Fruit fly (Drosophila melanogaster) whole organism, embryonic: ENCODE measurements around the gene CG33643.
A peak's percentile ranks its signal among the peaks of the same experiment; 100 is the strongest.

Source experiments
- CG10274 ChIP-seq: fragments of 200-800 bp; sonication (Bioruptor generic); optimal IDR thresholded peaks from 3 replicates; lab custom pipeline; 2017; ENCODE audit warnings: missing biosample characterization, mild to moderate bottlenecking, missing genetic modification characterization
- CG10543 ChIP-seq: fragments of 200-800 bp; sonication (Bioruptor generic); optimal IDR thresholded peaks from 3 replicates; lab custom pipeline; 2017; ENCODE audit warnings: missing biosample characterization, mild to moderate bottlenecking, missing genetic modification characterization, moderate library complexity
- CG12942 ChIP-seq: fragments of 200-800 bp; sonication (Bioruptor generic); optimal IDR thresholded peaks from 3 replicates; lab custom pipeline; 2016; ENCODE audit warnings: missing biosample characterization, missing genetic modification characterization
- CG3065 ChIP-seq: fragments of 200-800 bp; sonication (Bioruptor generic); optimal IDR thresholded peaks from 2 replicates; lab custom pipeline; 2016; ENCODE audit warnings: missing biosample characterization, missing genetic modification characterization
- CG31224 ChIP-seq: fragments of 200-800 bp; sonication (Bioruptor generic); IDR thresholded peaks from 2 replicates; pipeline ENCODE4 v1.3.6; 2022; ENCODE audit warnings: missing biosample characterization, missing genetic modification characterization
- CG33213 ChIP-seq: fragments of 200-800 bp; sonication (Bioruptor generic); optimal IDR thresholded peaks from 3 replicates; lab custom pipeline; 2016; ENCODE audit warnings: missing biosample characterization, missing genetic modification characterization
- CG4404 ChIP-seq: fragments of 200-800 bp; sonication (Bioruptor generic); IDR thresholded peaks from 2 replicates; pipeline ENCODE4 v1.3.6; 2022; ENCODE audit warnings: missing biosample characterization, missing genetic modification characterization
- CG7839 ChIP-seq: fragments of 200-800 bp; sonication (Bioruptor generic); optimal IDR thresholded peaks from 3 replicates; lab custom pipeline; 2018; ENCODE audit warnings: missing biosample characterization, mild to moderate bottlenecking, missing genetic modification characterization, moderate library complexity
- CG8290 ChIP-seq, 3 experiments: fragments of 200-800 bp; sonication (Bioruptor generic); optimal IDR thresholded peaks; 2 replicates each; lab custom pipeline; 2016 to 2019; ENCODE audit warnings: missing biosample characterization in 3 of 3, missing genetic modification characterization in 3 of 3, mild to moderate bottlenecking in 2 of 3, moderate library complexity in 1 of 3
- CG8765 ChIP-seq: fragments of 200-800 bp; sonication (Bioruptor generic); IDR thresholded peaks from 2 replicates; pipeline ENCODE4 v1.3.6; 2022; ENCODE audit warnings: missing biosample characterization, missing genetic modification characterization
- CG9437 ChIP-seq: fragments of 200-800 bp; sonication (Bioruptor generic); optimal IDR thresholded peaks from 2 replicates; lab custom pipeline; 2018; ENCODE audit warnings: missing biosample characterization, mild to moderate bottlenecking, missing genetic modification characterization
- Drgx ChIP-seq: fragments of 200-800 bp; sonication (Bioruptor generic); IDR thresholded peaks from 2 replicates; pipeline ENCODE4 v1.3.6; 2022; ENCODE audit warnings: missing biosample characterization, missing genetic modification characterization
- Elba2 ChIP-seq: fragments of 200-800 bp; sonication (Bioruptor generic); optimal IDR thresholded peaks from 3 replicates; lab custom pipeline; 2016; ENCODE audit warnings: missing biosample characterization, missing genetic modification characterization
- Fer1 ChIP-seq: fragments of 200-800 bp; sonication (Bioruptor generic); optimal IDR thresholded peaks from 2 replicates; lab custom pipeline; 2017; ENCODE audit warnings: missing biosample characterization, mild to moderate bottlenecking, missing genetic modification characterization
- Gsc ChIP-seq: fragments of 200-800 bp; sonication (Bioruptor generic); IDR thresholded peaks from 2 replicates; pipeline ENCODE4 v1.3.6; 2022; ENCODE audit warnings: missing biosample characterization, missing genetic modification characterization
- Hr3 ChIP-seq: fragments of 200-800 bp; sonication (Bioruptor generic); optimal IDR thresholded peaks from 3 replicates; lab custom pipeline; 2016; ENCODE audit warnings: missing biosample characterization, missing genetic modification characterization
- Neu2 ChIP-seq: fragments of 200-800 bp; sonication (Bioruptor generic); optimal IDR thresholded peaks from 3 replicates; lab custom pipeline; 2016; ENCODE audit warnings: missing biosample characterization, missing genetic modification characterization, borderline replicate concordance
- Nf-YB ChIP-seq: fragments of 200-800 bp; sonication (Bioruptor generic); optimal IDR thresholded peaks from 3 replicates; lab custom pipeline; 2019; ENCODE audit warnings: missing biosample characterization, mild to moderate bottlenecking, missing genetic modification characterization, moderate library complexity
- PHDP ChIP-seq: fragments of 200-800 bp; sonication (Bioruptor generic); optimal IDR thresholded peaks from 3 replicates; lab custom pipeline; 2018; ENCODE audit warnings: missing biosample characterization, mild to moderate bottlenecking, missing genetic modification characterization, moderate library complexity
- Pdp1 ChIP-seq, 2 experiments: fragments of 200-800 bp; sonication (Bioruptor generic); optimal IDR thresholded peaks; 3 replicates each; lab custom pipeline; 2016; ENCODE audit warnings: missing biosample characterization in 2 of 2, missing genetic modification characterization in 2 of 2, mild to moderate bottlenecking in 1 of 2, moderate library complexity in 1 of 2
- Scr ChIP-seq: fragments of 200-800 bp; sonication (Bioruptor generic); IDR thresholded peaks from 2 replicates; pipeline ENCODE4 v1.3.6; 2022; ENCODE audit warnings: missing biosample characterization, missing genetic modification characterization; ENCODE audit not compliant: partially characterized antibody
- Tbp ChIP-seq: fragments of >200 bp; optimal IDR thresholded peaks from 2 replicates; lab custom pipeline; 2018; ENCODE audit warnings: missing biosample characterization, missing genetic modification characterization
- Xbp1 ChIP-seq: fragments of 200-800 bp; sonication (Bioruptor generic); optimal IDR thresholded peaks from 3 replicates; lab custom pipeline; 2016; ENCODE audit warnings: missing biosample characterization, mild to moderate bottlenecking, missing genetic modification characterization
- ab ChIP-seq: fragments of 200-800 bp; sonication (Bioruptor generic); optimal IDR thresholded peaks from 2 replicates; lab custom pipeline; 2016; ENCODE audit warnings: missing biosample characterization, missing genetic modification characterization
- cato ChIP-seq: fragments of 200-800 bp; sonication (Bioruptor generic); optimal IDR thresholded peaks from 2 replicates; lab custom pipeline; 2016; ENCODE audit warnings: missing biosample characterization, missing genetic modification characterization, borderline replicate concordance
- ci ChIP-seq: fragments of 200-800 bp; sonication (Bioruptor generic); IDR thresholded peaks from 3 replicates; pipeline ENCODE4 v1.3.6; 2022; ENCODE audit warnings: missing biosample characterization, missing genetic modification characterization
- cwo ChIP-seq: fragments of 200-800 bp; sonication (Bioruptor generic); optimal IDR thresholded peaks from 3 replicates; lab custom pipeline; 2017; ENCODE audit warnings: missing biosample characterization, missing genetic modification characterization, mild to moderate bottlenecking, moderate library complexity, missing genetic modification reagents
- da ChIP-seq: fragments of 200-800 bp; sonication (Bioruptor generic); optimal IDR thresholded peaks from 2 replicates; lab custom pipeline; 2016; ENCODE audit warnings: missing biosample characterization, missing genetic modification characterization
- dati ChIP-seq: fragments of 200-800 bp; sonication (Bioruptor generic); IDR thresholded peaks from 2 replicates; pipeline ENCODE4 v1.3.6; 2022; ENCODE audit warnings: missing biosample characterization, missing genetic modification characterization
- dmrt99B ChIP-seq: fragments of 200-800 bp; sonication (Bioruptor generic); optimal IDR thresholded peaks from 2 replicates; lab custom pipeline; 2018; ENCODE audit warnings: missing biosample characterization, mild to moderate bottlenecking, missing genetic modification characterization, moderate library complexity
- gro ChIP-seq: fragments of 200-800 bp; sonication (Bioruptor generic); optimal IDR thresholded peaks from 2 replicates; lab custom pipeline; 2016; ENCODE audit warnings: missing biosample characterization, missing genetic modification characterization
- hbn ChIP-seq: fragments of 200-800 bp; sonication (Bioruptor generic); IDR thresholded peaks from 2 replicates; pipeline ENCODE4 v1.3.6; 2022; ENCODE audit warnings: missing biosample characterization, missing genetic modification characterization; ENCODE audit not compliant: partially characterized antibody
- hth ChIP-seq: fragments of >200 bp; optimal IDR thresholded peaks from 2 replicates; lab custom pipeline; 2017; ENCODE audit warnings: inconsistent platforms
- kah ChIP-seq: fragments of 200-800 bp; sonication (Bioruptor generic); optimal IDR thresholded peaks from 2 replicates; lab custom pipeline; 2018; ENCODE audit warnings: missing biosample characterization, mild to moderate bottlenecking, missing genetic modification characterization
- lbe ChIP-seq: fragments of 200-800 bp; sonication (Bioruptor generic); optimal IDR thresholded peaks from 2 replicates; lab custom pipeline; 2016; ENCODE audit warnings: missing biosample characterization, mild to moderate bottlenecking, missing genetic modification characterization
- lola ChIP-seq, 3 experiments: fragments of >200 bp in 2 of 3; fragments of 200-800 bp in 1 of 3; sonication (Bioruptor generic) in 1 of 3; optimal IDR thresholded peaks; 2 replicates each; lab custom pipeline; 2017 to 2019; ENCODE audit warnings: missing biosample characterization in 3 of 3, missing genetic modification characterization in 3 of 3, mild to moderate bottlenecking in 1 of 3, moderate library complexity in 1 of 3
- nerfin-1 ChIP-seq: fragments of 200-800 bp; sonication (Bioruptor generic); optimal IDR thresholded peaks from 3 replicates; lab custom pipeline; 2019; ENCODE audit warnings: missing biosample characterization, mild to moderate bottlenecking, missing genetic modification characterization, moderate library complexity
- nom ChIP-seq: fragments of 200-800 bp; sonication (Bioruptor generic); optimal IDR thresholded peaks from 2 replicates; lab custom pipeline; 2017; ENCODE audit warnings: missing biosample characterization, missing genetic modification characterization, mild to moderate bottlenecking, moderate library complexity, missing genetic modification reagents
- oc ChIP-seq: fragments of 200-800 bp; sonication (Bioruptor generic); optimal IDR thresholded peaks from 2 replicates; lab custom pipeline; 2018; ENCODE audit warnings: missing biosample characterization, mild to moderate bottlenecking, missing genetic modification characterization, moderate library complexity
- peb ChIP-seq: fragments of 200-800 bp; sonication (Bioruptor generic); IDR thresholded peaks from 2 replicates; pipeline ENCODE4 v1.3.6; 2022; ENCODE audit warnings: missing biosample characterization, missing genetic modification characterization
- pfk ChIP-seq: fragments of 200-800 bp; sonication (Bioruptor generic); optimal IDR thresholded peaks from 2 replicates; lab custom pipeline; 2018; ENCODE audit warnings: missing biosample characterization, mild to moderate bottlenecking, missing genetic modification characterization, moderate library complexity
- pros ChIP-seq: fragments of 200-800 bp; sonication (Bioruptor generic); optimal IDR thresholded peaks from 3 replicates; lab custom pipeline; 2019; ENCODE audit warnings: missing biosample characterization, mild to moderate bottlenecking, missing genetic modification characterization, moderate library complexity
- shn ChIP-seq: fragments of 200-800 bp; sonication (Bioruptor generic); optimal IDR thresholded peaks from 3 replicates; lab custom pipeline; 2016; ENCODE audit warnings: missing biosample characterization, missing genetic modification characterization
- sqz ChIP-seq: fragments of 200-800 bp; sonication (Bioruptor generic); optimal IDR thresholded peaks from 3 replicates; lab custom pipeline; 2018; ENCODE audit warnings: missing biosample characterization, mild to moderate bottlenecking, missing genetic modification characterization
- stwl ChIP-seq: fragments of 200-800 bp; sonication (Bioruptor generic); optimal IDR thresholded peaks from 3 replicates; lab custom pipeline; 2018; ENCODE audit warnings: missing biosample characterization, mild to moderate bottlenecking, missing genetic modification characterization, moderate library complexity
- tio ChIP-seq: fragments of 200-800 bp; sonication (Bioruptor generic); optimal IDR thresholded peaks from 2 replicates; lab custom pipeline; 2017; ENCODE audit warnings: missing biosample characterization, missing genetic modification characterization, inconsistent platforms
- tll ChIP-seq, 2 experiments: fragments of 200-800 bp in 1 of 2; fragments of >200 bp in 1 of 2; sonication (Bioruptor generic) in 1 of 2; optimal IDR thresholded peaks; 2 replicates each; lab custom pipeline; 2017 to 2019; ENCODE audit warnings: missing biosample characterization in 2 of 2, missing genetic modification characterization in 2 of 2, mild to moderate bottlenecking in 1 of 2, moderate library complexity in 1 of 2
- ttk ChIP-seq: fragments of 200-800 bp; sonication (Bioruptor generic); IDR thresholded peaks from 2 replicates; pipeline ENCODE4 v2.1.2; 2022; ENCODE audit warnings: missing biosample characterization, missing genetic modification characterization
- twi ChIP-seq: fragments of 200-800 bp; optimal IDR thresholded peaks from 2 replicates; lab custom pipeline; 2019; ENCODE audit warnings: missing biosample characterization, mild to moderate bottlenecking, missing genetic modification characterization, moderate library complexity

Gene CG33643

DNA sequence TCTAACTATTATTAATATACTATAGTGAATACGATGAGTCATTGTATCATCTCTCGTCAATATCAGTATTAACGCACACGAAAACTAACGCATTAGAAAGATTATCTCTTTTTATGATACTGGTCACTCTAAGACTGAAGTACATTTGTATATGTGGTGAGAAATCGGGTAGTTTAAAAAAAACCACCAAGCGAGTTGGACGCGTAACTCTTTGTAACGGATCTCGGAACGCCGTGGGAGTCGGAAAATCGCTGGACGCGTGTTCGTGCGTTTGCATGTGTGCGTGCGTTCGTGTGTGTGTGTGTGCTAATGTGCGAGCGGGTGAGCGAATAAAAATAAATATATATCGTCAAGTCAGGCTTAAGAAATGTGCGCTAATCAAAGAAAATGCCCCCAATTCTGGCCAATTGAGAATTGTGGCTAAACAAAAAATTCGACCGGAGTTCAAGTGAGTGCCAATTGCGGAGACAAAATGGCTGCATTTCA is 19.1 kb downstream of the CG33643 start, which contains the start of gene kuz (continued):
- no peak for TF ChIP-seq shn (GFP tag; lab: Kevin White, UChicago)
- no peak for TF ChIP-seq cwo (GFP tag; lab: Kevin White, UChicago)
- TF ChIP-seq Fer1 (GFP tag; lab: Kevin White, UChicago): peak; percentile 48
- TF ChIP-seq CG7839 (tag; lab: Kevin White, UChicago): peak; percentile 24
- peak; percentile 73 for TF ChIP-seq nerfin-1 (tag; lab: Kevin White, UChicago)
- TF ChIP-seq ab (GFP tag; lab: Kevin White, UChicago): no peak
- no peak for TF ChIP-seq Elba2 (GFP tag; lab: Kevin White, UChicago)
- no peak for TF ChIP-seq Hr3 (GFP tag; lab: Kevin White, UChicago)
- no peak for TF ChIP-seq tio (GFP tag; lab: Kevin White, UChicago)
- peak; percentile 19 for TF ChIP-seq oc (tag; lab: Kevin White, UChicago)
- no peak for TF ChIP-seq CG10274 (GFP tag; lab: Kevin White, UChicago)
- TF ChIP-seq Scr (GFP tag; lab: Robert Waterston, UW): peak; percentile 56
- peak; percentile 37 for TF ChIP-seq stwl (tag; lab: Kevin White, UChicago)
- peak; percentile 58 for TF ChIP-seq pros (GFP tag; lab: Kevin White, UChicago)
- TF ChIP-seq CG12942 (GFP tag; lab: Kevin White, UChicago): no peak
- TF ChIP-seq sqz: peak; percentile 99
- peak in 1 of 2 experiments; percentile 44 for TF ChIP-seq Pdp1 (GFP tag; optimal IDR thresholded peaks at IDR 0.05; lab: Kevin White, UChicago)
- peak; percentile 46; the same call in 1 of the 2 replicates for TF ChIP-seq Drgx
- TF ChIP-seq CG3065: no peak
- no peak for TF ChIP-seq hth (lab: Kevin White, UChicago)
- TF ChIP-seq twi (tag; lab: Kevin White, UChicago): no peak
- TF ChIP-seq lola (GFP tag; optimal IDR thresholded peaks at IDR 0.05; lab: Kevin White, UChicago): peak in 1 of 3 experiments; percentile 16
- TF ChIP-seq CG31224 (GFP tag; lab: Robert Waterston, UW): no peak
- no peak for TF ChIP-seq CG8765 (GFP tag; lab: Robert Waterston, UW)
- no peak for TF ChIP-seq Tbp (GFP tag; lab: Kevin White, UChicago)
- TF ChIP-seq peb (GFP tag; lab: Robert Waterston, UW): peak; percentile 16; the same call in 1 of the 2 replicates
- TF ChIP-seq Nf-YB (GFP tag; lab: Kevin White, UChicago): peak; percentile 30
- peak; percentile 13 for TF ChIP-seq Xbp1
- no peak for TF ChIP-seq CG9437 (GFP tag; lab: Kevin White, UChicago)
- TF ChIP-seq hbn: no peak; the same call in none of the 2 replicates
- TF ChIP-seq dati (GFP tag; lab: Robert Waterston, UW): no peak
- peak in 1 of 2 experiments; percentile 13 for TF ChIP-seq tll (GFP tag; optimal IDR thresholded peaks at IDR 0.05; lab: Kevin White, UChicago)
- TF ChIP-seq lbe (GFP tag; lab: Kevin White, UChicago): no peak
- TF ChIP-seq cato (GFP tag; lab: Kevin White, UChicago): no peak
- peak; percentile 42 for TF ChIP-seq dmrt99B (tag; lab: Kevin White, UChicago)
- TF ChIP-seq kah (GFP tag; lab: Kevin White, UChicago): peak; percentile 38
- no peak for TF ChIP-seq Gsc (GFP tag; lab: Robert Waterston, UW)
- no peak for TF ChIP-seq Neu2
- peak; percentile 81; the same call in 2 of the 3 replicates for TF ChIP-seq ci
- peak; percentile 31 for TF ChIP-seq CG10543
- peak; percentile 46 for TF ChIP-seq PHDP (tag; lab: Kevin White, UChicago)
- TF ChIP-seq ttk (GFP tag; lab: Robert Waterston, UW): no peak
- TF ChIP-seq pfk (GFP tag; lab: Kevin White, UChicago): peak; percentile 2
- TF ChIP-seq CG4404 (GFP tag; lab: Robert Waterston, UW): no peak
- peak; percentile 13 for TF ChIP-seq gro (GFP tag; lab: Kevin White, UChicago)
- no peak for TF ChIP-seq da (GFP tag; lab: Kevin White, UChicago)
- TF ChIP-seq CG8290 (GFP tag; optimal IDR thresholded peaks at IDR 0.05; lab: Kevin White, UChicago): peak; percentile 31
- TF ChIP-seq CG8290 (tag; optimal IDR thresholded peaks at IDR 0.05; lab: Kevin White, UChicago): peak in 1 of 2 experiments; percentile 78
- peak; percentile 57 for TF ChIP-seq nom (GFP tag; lab: Kevin White, UChicago)
- peak; percentile 49 for TF ChIP-seq CG33213 (GFP tag; lab: Kevin White, UChicago)
